Fruit fly (Drosophila melanogaster): ENCODE results near the gene rg.

rg gene

DNA sequence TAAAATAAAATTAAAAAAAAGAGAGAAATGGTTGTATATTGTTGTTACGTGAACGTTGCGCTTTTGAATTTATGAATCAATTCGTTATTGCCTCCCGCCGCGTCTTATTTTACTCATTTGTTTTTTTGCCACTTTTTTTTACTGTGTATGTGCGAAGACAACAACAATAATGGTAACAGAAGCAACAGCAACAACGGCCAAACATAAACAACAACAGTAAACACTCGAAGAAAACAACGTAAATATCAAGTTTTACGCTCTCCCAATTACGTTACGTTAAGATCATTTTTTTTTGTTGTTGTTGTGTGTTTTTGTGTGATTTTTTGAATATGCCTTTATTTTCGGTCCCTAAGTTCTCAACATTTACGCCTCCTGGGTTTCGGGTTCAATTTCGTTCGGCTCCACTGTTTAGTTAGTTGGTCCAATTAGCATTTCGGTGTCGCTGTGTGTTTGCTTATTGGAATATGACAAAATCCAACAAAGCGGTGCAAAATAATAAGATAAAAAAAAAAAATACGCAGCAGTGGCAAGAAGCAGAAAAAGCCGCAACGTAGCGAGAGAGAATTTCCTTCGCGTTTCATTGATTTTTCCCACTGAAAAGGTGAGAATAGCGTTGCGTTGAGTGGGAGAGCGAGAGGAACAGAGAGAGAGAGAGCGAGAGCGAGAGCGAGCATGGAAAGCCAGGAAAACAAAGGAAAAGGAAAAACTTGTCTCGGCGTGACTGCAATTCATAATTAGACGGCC is 577 bp downstream of the rg start:
- TF ChIP-seq wdn (GFP tag; IDR thresholded peaks at IDR 0.05) (no peak), wek (GFP tag; optimal IDR thresholded peaks at IDR 0.05) (no peak), fu2 (GFP tag; optimal IDR thresholded peaks at IDR 0.05) (no peak), shn (GFP tag; optimal IDR thresholded peaks at IDR 0.05) (peak; percentile 31), CG16815 (GFP tag; optimal IDR thresholded peaks at IDR 0.05) (no peak), CG13287 (GFP tag; IDR thresholded peaks at IDR 0.05; ENCODE audit: partially characterized antibody) (peak; percentile 35; the same call in 1 of the 2 replicates), Hmx (GFP tag; optimal IDR thresholded peaks at IDR 0.05) (no peak), pnt (GFP tag; optimal IDR thresholded peaks at IDR 0.05) (no peak), GATAe (GFP tag; conservative IDR thresholded peaks at IDR 0.05) (no peak), Awh (GFP tag; IDR thresholded peaks at IDR 0.05) (no peak), CG31441 (GFP tag; IDR thresholded peaks at IDR 0.05) (peak; percentile 31; the same call in 1 of the 2 replicates), disco-r (GFP tag; optimal IDR thresholded peaks at IDR 0.05) (no peak), Sry-δ (GFP tag; optimal IDR thresholded peaks at IDR 0.05) (no peak), bsh (GFP tag; optimal IDR thresholded peaks at IDR 0.05) (peak in 1 of 2 experiments; percentile 31), pita (GFP tag; optimal IDR thresholded peaks at IDR 0.05) (no peak), B-H1 (GFP tag; IDR thresholded peaks at IDR 0.05) (no peak), pan (optimal IDR thresholded peaks at IDR 0.05) (no peak), pan (GFP tag; optimal IDR thresholded peaks at IDR 0.05 in 1 of 2, IDR thresholded peaks at IDR 0.05 in 1 of 2) (no peak), Ptx1 (GFP tag; IDR thresholded peaks at IDR 0.05) (peak; percentile 55), Ssrp (tag; optimal IDR thresholded peaks at IDR 0.05) (peak; percentile 51), CG13296 (GFP tag; optimal IDR thresholded peaks at IDR 0.05) (no peak), CG10274 (GFP tag; optimal IDR thresholded peaks at IDR 0.05) (no peak), D19B (GFP tag; optimal IDR thresholded peaks at IDR 0.05) (peak; percentile 24), seq (GFP tag; IDR thresholded peaks at IDR 0.05) (0 out of 2 replicates have a peak, but pooled peaks have one; percentile 11), CG2889 (GFP tag; IDR thresholded peaks at IDR 0.05) (no peak), CG6689 (GFP tag; IDR thresholded peaks at IDR 0.05) (peak; percentile 45), CkIIα-i1 (GFP tag; IDR thresholded peaks at IDR 0.05) (no peak), Abd-B (GFP tag; optimal IDR thresholded peaks at IDR 0.05) (peak; percentile 22), Xbp1 (GFP tag; optimal IDR thresholded peaks at IDR 0.05) (peak; percentile 48), CG31224 (GFP tag; IDR thresholded peaks at IDR 0.05) (peak; percentile 29; the same call in 1 of the 2 replicates), Trl (optimal IDR thresholded peaks at IDR 0.05) (peak; percentile 96 to 98), Trl (GFP tag; optimal IDR thresholded peaks at IDR 0.05) (no peak), lilli (GFP tag; optimal IDR thresholded peaks at IDR 0.05) (peak; percentile 34), en (GFP tag; optimal IDR thresholded peaks at IDR 0.05) (peak; percentile 12), HmgD (GFP tag; optimal IDR thresholded peaks at IDR 0.05) (no peak), Sox102F (GFP tag; optimal IDR thresholded peaks at IDR 0.05) (peak; percentile 46), Jarid2 (GFP tag; optimal IDR thresholded peaks at IDR 0.05) (peak; percentile 38), scrt (GFP tag; optimal IDR thresholded peaks at IDR 0.05) (peak; percentile 17), CG43689 (GFP tag; IDR thresholded peaks at IDR 0.05) (no peak), phol (tag; optimal IDR thresholded peaks at IDR 0.05) (peak; percentile 25), CG10979 (tag; optimal IDR thresholded peaks at IDR 0.05) (peak; percentile 55), eyg (GFP tag; optimal IDR thresholded peaks at IDR 0.05) (no peak), CG7928 (GFP tag; optimal IDR thresholded peaks at IDR 0.05) (no peak), CG3281 (GFP tag; optimal IDR thresholded peaks at IDR 0.05) (peak; percentile 26), Rfx (GFP tag; IDR thresholded peaks at IDR 0.05) (peak; percentile 29), Taf1 (GFP tag; IDR thresholded peaks at IDR 0.05) (no peak), jumu (GFP tag; optimal IDR thresholded peaks at IDR 0.05) (peak; percentile 26), dan (GFP tag; IDR thresholded peaks at IDR 0.05) (no peak), HLH54F (GFP tag; optimal IDR thresholded peaks at IDR 0.05) (no peak), CG9932 (GFP tag; IDR thresholded peaks at IDR 0.05) (peak; percentile 20; the same call in 1 of the 2 replicates), CG34376 (GFP tag; optimal IDR thresholded peaks at IDR 0.05) (no peak)

All from whole organism, embryonic.